Worm (Caenorhabditis elegans) whole organism, early embryonic: ENCODE measurements around the gene F13E9.11.

ENCODE experiments used
- B0310.2 ChIP-seq: sonication (generic microtip); optimal IDR thresholded peaks from 2 replicates; lab custom pipeline; 2016; ENCODE audit warnings: mild to moderate bottlenecking, missing genetic modification characterization, missing compliant biosample characterization
- F13C5.2 ChIP-seq: sonication (generic microtip); optimal IDR thresholded peaks from 2 replicates; lab custom pipeline; 2017; ENCODE audit warnings: mild to moderate bottlenecking, missing genetic modification characterization, inconsistent platforms, missing compliant biosample characterization
- aly-1 ChIP-seq: sonication (generic microtip); optimal IDR thresholded peaks from 2 replicates; lab custom pipeline; 2016; ENCODE audit warnings: missing genetic modification characterization, missing compliant biosample characterization
- ama-1 ChIP-seq: fragments of 150-350 bp; optimal IDR thresholded peaks from 2 replicates; lab custom pipeline; 2014
- ceh-13 ChIP-seq: fragments of 200-800 bp; sonication (Bioruptor generic); optimal IDR thresholded peaks from 2 replicates; lab custom pipeline; 2018; ENCODE audit warnings: mild to moderate bottlenecking, missing genetic modification characterization, missing compliant biosample characterization
- ceh-36 ChIP-seq: sonication (generic microtip); optimal IDR thresholded peaks from 2 replicates; lab custom pipeline; 2016; ENCODE audit warnings: missing genetic modification characterization, inconsistent platforms, missing compliant biosample characterization
- ets-7 ChIP-seq: sonication (generic microtip); optimal IDR thresholded peaks from 2 replicates; lab custom pipeline; 2016; ENCODE audit warnings: missing genotype, missing genetic modification characterization, missing compliant biosample characterization
- flt-1 ChIP-seq: fragments of 200-800 bp; sonication (Bioruptor generic); IDR thresholded peaks from 2 replicates; pipeline ENCODE4 v1.3.6; 2022; ENCODE audit warnings: missing genetic modification characterization, missing compliant biosample characterization
- hmbx-1 ChIP-seq: sonication (generic microtip); optimal IDR thresholded peaks from 2 replicates; lab custom pipeline; 2016; ENCODE audit warnings: mild to moderate bottlenecking, missing genetic modification characterization, missing compliant biosample characterization
- hmg-4 ChIP-seq: fragments of 200-800 bp; sonication (Bioruptor generic); optimal IDR thresholded peaks from 2 replicates; lab custom pipeline; 2018; ENCODE audit warnings: mild to moderate bottlenecking, missing genetic modification characterization, missing compliant biosample characterization
- hnd-1 ChIP-seq: sonication (generic microtip); optimal IDR thresholded peaks from 2 replicates; lab custom pipeline; 2016; ENCODE audit warnings: missing genetic modification characterization, missing compliant biosample characterization
- pes-1 ChIP-seq: fragments of 200-800 bp; sonication (Bioruptor generic); IDR thresholded peaks from 2 replicates; pipeline ENCODE4 v1.3.6; 2022; ENCODE audit warnings: missing genetic modification reagents, missing genetic modification characterization, missing compliant biosample characterization
- scrt-1 ChIP-seq: fragments of 200-800 bp; sonication (Bioruptor generic); IDR thresholded peaks from 2 replicates; pipeline ENCODE4 v1.3.6; 2022; ENCODE audit warnings: missing genetic modification characterization, missing compliant biosample characterization
- sea-1 ChIP-seq: fragments of 200-800 bp; sonication (Bioruptor generic); conservative IDR thresholded peaks from 2 replicates; pipeline ENCODE4 v1.3.6; 2022; ENCODE audit warnings: missing genetic modification characterization, missing compliant biosample characterization
- tbx-11 ChIP-seq: fragments of 200-800 bp; sonication (Bioruptor generic); IDR thresholded peaks from 2 replicates; pipeline ENCODE4 v1.3.6; 2022; ENCODE audit warnings: missing genetic modification characterization, missing compliant biosample characterization
- tbx-37 ChIP-seq: fragments of 200-800 bp; sonication (Bioruptor generic); conservative IDR thresholded peaks from 2 replicates; pipeline ENCODE4 v1.3.6; 2022; ENCODE audit warnings: missing genetic modification reagents, missing genetic modification characterization, missing compliant biosample characterization
- tra-4 ChIP-seq: sonication (generic microtip); optimal IDR thresholded peaks from 2 replicates; lab custom pipeline; 2017; ENCODE audit warnings: missing genetic modification characterization, missing compliant biosample characterization

F13E9.11 gene

DNA sequence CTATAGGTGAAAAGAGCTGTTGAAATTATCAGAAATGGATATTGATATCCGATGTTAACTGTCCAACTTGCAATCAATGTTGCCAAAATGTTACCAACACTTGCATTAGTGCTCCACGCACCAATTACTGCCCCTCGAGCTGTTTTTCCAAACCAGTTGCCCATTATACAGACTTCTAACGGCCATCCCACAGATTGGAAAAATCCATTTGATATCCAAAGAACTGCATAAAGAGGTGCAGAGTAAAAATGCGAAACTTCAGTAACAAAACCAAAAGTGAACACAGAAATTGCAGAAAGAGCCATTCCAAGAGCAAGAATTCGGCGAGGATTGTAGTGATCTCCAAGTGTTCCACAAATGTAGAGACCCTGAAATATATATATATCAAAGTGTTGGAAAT lies 14.9 kb downstream of the F13E9.11 start:
- TF ChIP-seq F13C5.2 (no peak), hmg-4 (GFP tag; lab: Kevin White, UChicago) (no peak), tbx-37 (no peak), ceh-13 (GFP tag; lab: Kevin White, UChicago) (no peak), tra-4 (tag; lab: Kevin White, UChicago) (no peak), hmbx-1 (no peak), flt-1 (no peak), ceh-36 (tag; lab: Kevin White, UChicago) (no peak), ama-1 (no peak), scrt-1 (GFP tag; lab: Robert Waterston, UW) (no peak), tbx-11 (GFP tag; lab: Robert Waterston, UW) (no peak), sea-1 (GFP tag; lab: Robert Waterston, UW) (no peak), pes-1 (GFP tag; lab: Robert Waterston, UW) (no peak)

DNA sequence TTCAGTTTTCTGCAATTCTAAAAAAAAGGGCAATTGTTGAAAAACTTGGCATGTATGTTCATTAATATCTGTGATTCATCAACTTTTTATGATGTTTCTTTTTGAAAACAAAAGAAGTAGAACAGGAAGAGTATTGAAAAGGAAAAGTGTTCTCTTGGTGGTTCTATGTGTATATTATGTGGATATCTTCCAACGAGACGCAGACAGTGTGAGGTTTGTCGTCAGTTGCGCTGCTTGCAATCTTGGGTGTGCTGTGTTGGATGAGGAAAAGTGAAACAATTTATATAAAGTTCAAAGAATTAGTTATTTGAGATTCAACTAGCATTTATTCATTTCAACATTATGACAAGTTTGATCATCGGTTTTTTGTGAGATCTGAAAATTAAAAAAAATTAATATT lies 16.5 kb downstream of the F13E9.11 start:
- TF ChIP-seq tra-4 (tag; lab: Kevin White, UChicago) (no peak), aly-1 (tag; lab: Kevin White, UChicago) (no peak), ceh-36 (tag; lab: Kevin White, UChicago) (no peak), hnd-1 (tag; lab: Kevin White, UChicago) (no peak), ets-7 (tag; lab: Kevin White, UChicago) (no peak), hmbx-1 (no peak), B0310.2 (tag; lab: Kevin White, UChicago) (no peak), ama-1 (no peak), sea-1 (GFP tag; lab: Robert Waterston, UW) (no peak), tbx-11 (GFP tag; lab: Robert Waterston, UW) (no peak), flt-1 (no peak), hmg-4 (GFP tag; lab: Kevin White, UChicago) (no peak), scrt-1 (GFP tag; lab: Robert Waterston, UW) (no peak)

DNA sequence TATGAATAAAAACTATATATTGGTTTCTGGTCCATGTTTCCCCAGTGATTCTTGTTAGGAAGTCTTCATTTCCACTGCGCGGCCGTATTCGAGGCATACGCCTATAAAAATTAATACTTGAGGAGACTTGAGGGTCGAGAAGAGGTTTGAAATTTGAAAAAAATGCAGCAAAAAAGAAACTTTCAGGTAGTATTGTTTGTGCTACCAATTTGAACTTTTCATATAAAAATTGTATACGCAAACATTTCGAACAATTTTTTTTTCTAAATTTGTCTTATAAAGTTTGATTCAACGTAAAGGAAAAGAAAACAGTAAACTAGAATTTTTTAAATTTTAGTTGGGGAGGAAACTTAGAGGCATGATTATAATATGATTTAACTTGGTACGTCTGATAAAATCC lies 17.1 kb downstream of the F13E9.11 start, which contains the start of gene T11G6.4:
Gene T11G6.4 (minus strand): TSS at position 101 of the 400 bp plus-strand sequence.
- TF ChIP-seq F13C5.2 (no peak), ama-1 (no peak), ceh-13 (GFP tag; lab: Kevin White, UChicago) (no peak), tra-4 (tag; lab: Kevin White, UChicago) (no peak), B0310.2 (tag; lab: Kevin White, UChicago) (no peak), sea-1 (GFP tag; lab: Robert Waterston, UW) (no peak), tbx-11 (GFP tag; lab: Robert Waterston, UW) (no peak), flt-1 (no peak), tbx-37 (no peak), pes-1 (GFP tag; lab: Robert Waterston, UW) (no peak), hmg-4 (GFP tag; lab: Kevin White, UChicago) (no peak), hmbx-1 (no peak), hnd-1 (tag; lab: Kevin White, UChicago) (no peak), scrt-1 (GFP tag; lab: Robert Waterston, UW) (no peak), ceh-36 (tag; lab: Kevin White, UChicago) (no peak), aly-1 (tag; lab: Kevin White, UChicago) (no peak), ets-7 (tag; lab: Kevin White, UChicago) (no peak)

DNA sequence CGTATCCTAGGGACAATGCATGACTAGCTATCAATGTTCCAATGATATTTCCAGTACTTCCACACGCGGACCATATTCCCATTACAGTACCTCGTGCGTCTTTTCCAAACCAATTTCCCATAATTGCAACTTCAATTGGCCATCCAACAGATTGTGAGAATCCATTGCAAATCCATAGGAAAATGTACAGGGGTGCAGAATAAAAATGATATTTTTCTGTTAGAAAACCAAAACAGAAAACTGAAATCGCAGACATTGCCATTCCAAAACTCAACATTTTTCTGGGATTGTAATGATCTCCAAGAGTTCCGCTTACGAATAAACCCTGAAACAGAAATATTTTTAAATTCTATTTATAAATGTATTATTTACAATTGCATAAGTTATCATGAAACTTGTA lies 17.8 kb downstream of the F13E9.11 start:
- TF ChIP-seq tbx-11 (GFP tag; lab: Robert Waterston, UW) (no peak), tbx-37 (no peak), ceh-36 (tag; lab: Kevin White, UChicago) (no peak), hmg-4 (GFP tag; lab: Kevin White, UChicago) (no peak), B0310.2 (tag; lab: Kevin White, UChicago) (no peak), scrt-1 (GFP tag; lab: Robert Waterston, UW) (no peak), flt-1 (no peak), hmbx-1 (no peak), F13C5.2 (no peak), tra-4 (tag; lab: Kevin White, UChicago) (no peak), sea-1 (GFP tag; lab: Robert Waterston, UW) (no peak), hnd-1 (tag; lab: Kevin White, UChicago) (no peak), ama-1 (no peak), aly-1 (tag; lab: Kevin White, UChicago) (no peak), ceh-13 (GFP tag; lab: Kevin White, UChicago) (no peak), pes-1 (GFP tag; lab: Robert Waterston, UW) (no peak), ets-7 (tag; lab: Kevin White, UChicago) (no peak)

DNA sequence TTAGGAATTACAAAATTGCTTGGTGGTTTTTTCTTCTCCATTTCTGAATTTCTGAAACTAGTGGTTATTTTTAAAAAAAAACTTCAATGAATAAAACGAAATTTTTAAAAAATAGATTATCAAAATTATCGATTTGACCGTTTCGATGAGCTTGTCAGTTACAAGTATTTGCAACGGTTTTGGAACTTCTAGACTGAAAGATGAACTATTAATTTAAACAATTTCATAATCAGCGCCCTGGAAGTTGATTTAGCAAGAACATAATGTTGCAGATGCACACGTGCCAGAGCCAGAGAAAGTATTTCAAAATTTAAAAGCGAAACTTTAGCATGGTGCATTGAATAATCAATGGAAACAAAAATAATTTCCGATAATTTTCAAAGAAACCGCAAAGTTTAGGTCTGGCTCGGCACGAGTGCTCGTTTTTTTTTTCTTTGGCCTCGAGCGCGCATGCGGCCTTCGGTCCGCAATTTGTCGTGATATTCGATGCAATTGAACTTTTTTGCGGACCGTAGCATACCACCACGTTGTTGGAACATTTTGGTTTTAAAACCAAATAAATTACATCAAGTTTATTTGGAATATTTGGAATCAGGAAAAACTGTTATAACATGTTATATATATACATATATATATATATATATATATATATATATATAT lies 26.1 kb downstream of the F13E9.11 start, which contains the start of gene T11G6.5:
Gene T11G6.5 (minus strand): TSS at position 51 of the 660 bp plus-strand sequence.
- no peak for TF ChIP-seq ceh-13 (GFP tag; lab: Kevin White, UChicago)
- TF ChIP-seq pes-1 (GFP tag; lab: Robert Waterston, UW) = no peak
- no peak for TF ChIP-seq sea-1 (GFP tag; lab: Robert Waterston, UW)
- TF ChIP-seq hnd-1 (tag; lab: Kevin White, UChicago) = no peak
- TF ChIP-seq scrt-1 (GFP tag; lab: Robert Waterston, UW) = no peak
- TF ChIP-seq ceh-36 (tag; lab: Kevin White, UChicago) = no peak
- no peak for TF ChIP-seq aly-1 (tag; lab: Kevin White, UChicago)
- TF ChIP-seq F13C5.2 = no peak
- no peak for TF ChIP-seq ama-1
- no peak for TF ChIP-seq tbx-37
- no peak for TF ChIP-seq flt-1
- no peak for TF ChIP-seq B0310.2 (tag; lab: Kevin White, UChicago)
- TF ChIP-seq tbx-11 (GFP tag; lab: Robert Waterston, UW) = no peak
- no peak for TF ChIP-seq tra-4 (tag; lab: Kevin White, UChicago)
- TF ChIP-seq hmbx-1 = no peak
- TF ChIP-seq ets-7 (tag; lab: Kevin White, UChicago) = no peak
- TF ChIP-seq hmg-4 (GFP tag; lab: Kevin White, UChicago) = no peak

DNA sequence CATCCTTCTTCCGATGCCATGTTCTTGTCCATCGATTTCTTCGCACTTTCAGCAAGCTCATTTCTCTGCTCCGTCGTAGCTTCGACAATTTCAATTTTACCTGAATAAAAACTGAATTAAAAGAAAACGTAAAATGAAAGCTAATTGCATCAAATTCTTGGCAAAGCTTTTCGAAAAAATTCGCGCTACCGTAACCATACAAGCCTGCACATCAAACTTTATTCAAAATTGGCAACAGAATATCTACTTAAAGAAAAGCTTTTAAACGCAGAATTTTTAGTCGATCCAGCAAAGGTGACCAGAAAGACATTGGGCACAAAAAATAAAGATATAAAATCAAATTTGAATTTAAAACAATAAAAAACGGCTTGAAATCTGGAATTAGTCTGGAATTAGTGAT lies 26.7 kb downstream of the F13E9.11 start:
- TF ChIP-seq B0310.2 (tag; lab: Kevin White, UChicago) = no peak
- TF ChIP-seq tbx-37 = no peak
- no peak for TF ChIP-seq scrt-1 (GFP tag; lab: Robert Waterston, UW)
- TF ChIP-seq F13C5.2 = no peak

DNA sequence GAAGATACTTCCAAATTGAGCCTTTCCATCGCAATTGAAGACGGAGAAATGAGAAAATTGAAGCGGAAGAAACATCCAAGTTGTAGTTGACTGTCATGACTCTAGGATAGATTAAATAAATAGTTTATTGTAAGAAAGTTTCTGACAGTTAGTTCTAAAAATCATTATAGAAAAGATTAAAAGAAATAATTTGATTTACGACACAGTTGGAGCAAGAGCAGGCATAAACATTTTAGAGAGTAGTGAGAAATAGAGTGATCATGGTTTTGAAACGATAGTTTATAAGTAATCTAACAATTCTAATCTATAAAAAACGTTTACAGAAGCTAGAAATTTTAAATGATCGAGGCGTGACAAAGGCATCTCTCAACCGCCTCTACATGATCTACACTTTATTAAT lies 36.8 kb downstream of the F13E9.11 start, which contains the start of gene best-15:
Gene best-15 (minus strand): TSS at position 101 of the 400 bp plus-strand sequence.
- TF ChIP-seq hnd-1 (tag; lab: Kevin White, UChicago) (no peak), aly-1 (tag; lab: Kevin White, UChicago) (no peak)
